Fruit fly (Drosophila melanogaster): ENCODE data around the gene CG6763.
A peak's percentile ranks its signal among the peaks of the same experiment; 100 is the strongest.

CG6763 gene

dm6 chr3R:23326292-23326691 lies 42.5 kb downstream of the CG6763 start (continued):
- TF ChIP-seq toy (GFP tag; IDR thresholded peaks at IDR 0.05), result peak; percentile 66; the same call in 1 of the 2 replicates
- TF ChIP-seq MESR4 (GFP tag; optimal IDR thresholded peaks at IDR 0.05), result peak; percentile 34
- TF ChIP-seq Doc2 (GFP tag; IDR thresholded peaks at IDR 0.05), result no peak
- peak; percentile 85 for TF ChIP-seq Atf-2 (GFP tag; optimal IDR thresholded peaks at IDR 0.05)
- TF ChIP-seq CG8765 (GFP tag; IDR thresholded peaks at IDR 0.05), result peak; percentile 77
- no peak for TF ChIP-seq C15 (GFP tag; IDR thresholded peaks at IDR 0.05)
- peak in 1 of 2 experiments; percentile 70 for TF ChIP-seq Eip74EF (GFP tag; optimal IDR thresholded peaks at IDR 0.05)
- peak; percentile 45; the same call in 1 of the 2 replicates for TF ChIP-seq MBD-R2 (GFP tag; IDR thresholded peaks at IDR 0.05)
- no peak for TF ChIP-seq Tbp (GFP tag; optimal IDR thresholded peaks at IDR 0.05)
- TF ChIP-seq bsh (GFP tag; optimal IDR thresholded peaks at IDR 0.05), result peak; percentile 92 to 95
- TF ChIP-seq Trl (optimal IDR thresholded peaks at IDR 0.05), result no peak
- peak; percentile 89 for TF ChIP-seq Trl (GFP tag; optimal IDR thresholded peaks at IDR 0.05)
- peak; percentile 82 for TF ChIP-seq CG13624 (GFP tag; optimal IDR thresholded peaks at IDR 0.05)
- peak; percentile 79 for TF ChIP-seq CG11723 (GFP tag; optimal IDR thresholded peaks at IDR 0.05)
- peak; percentile 85 for TF ChIP-seq org-1 (GFP tag; optimal IDR thresholded peaks at IDR 0.05)
- TF ChIP-seq BtbVII (GFP tag; optimal IDR thresholded peaks at IDR 0.05), result peak; percentile 63
- no peak for TF ChIP-seq grn (GFP tag; optimal IDR thresholded peaks at IDR 0.05)
- TF ChIP-seq CG4617 (GFP tag; optimal IDR thresholded peaks at IDR 0.05; ENCODE audit: borderline replicate concordance), result peak; percentile 63
- TF ChIP-seq slp2 (GFP tag; optimal IDR thresholded peaks at IDR 0.05), result peak; percentile 84
- TF ChIP-seq Lim3 (GFP tag; IDR thresholded peaks at IDR 0.05), result no peak; the same call in 1 of the 2 replicates
- peak; percentile 51; the same call in 1 of the 3 replicates for TF ChIP-seq CG14050 (GFP tag; IDR thresholded peaks at IDR 0.05)
- peak; percentile 20 for TF ChIP-seq luna (GFP tag; optimal IDR thresholded peaks at IDR 0.05)
- peak; percentile 89 for TF ChIP-seq tin (GFP tag; optimal IDR thresholded peaks at IDR 0.05)
- peak; percentile 85 for TF ChIP-seq Chrac-16 (GFP tag; optimal IDR thresholded peaks at IDR 0.05)
- peak; percentile 87 for TF ChIP-seq lilli (GFP tag; optimal IDR thresholded peaks at IDR 0.05)
- TF ChIP-seq chn (GFP tag; optimal IDR thresholded peaks at IDR 0.05), result peak; percentile 89
- TF ChIP-seq ash1 (GFP tag; optimal IDR thresholded peaks at IDR 0.05), result no peak
- TF ChIP-seq CG17186 (GFP tag; optimal IDR thresholded peaks at IDR 0.05), result peak; percentile 53
- TF ChIP-seq CG9876 (GFP tag; optimal IDR thresholded peaks at IDR 0.05), result peak; percentile 77
- TF ChIP-seq CG14710 (tag; optimal IDR thresholded peaks at IDR 0.05), result peak; percentile 89
- TF ChIP-seq Atf3 (GFP tag; optimal IDR thresholded peaks at IDR 0.05), result peak; percentile 72
- peak; percentile 76 for TF ChIP-seq CG11456 (GFP tag; IDR thresholded peaks at IDR 0.05)
- peak; percentile 98 for TF ChIP-seq Ets65A (GFP tag)
- peak; percentile 67 for TF ChIP-seq ac (GFP tag; optimal IDR thresholded peaks at IDR 0.05)
- TF ChIP-seq sqz (GFP tag; optimal IDR thresholded peaks at IDR 0.05), result peak; percentile 40
- peak; percentile 78 for TF ChIP-seq CG4707 (GFP tag; optimal IDR thresholded peaks at IDR 0.05)
- peak; percentile 66 for TF ChIP-seq sens-2 (GFP tag; IDR thresholded peaks at IDR 0.05)
- peak; percentile 94 for TF ChIP-seq CG2712 (tag; optimal IDR thresholded peaks at IDR 0.05)
- TF ChIP-seq sd (tag; optimal IDR thresholded peaks at IDR 0.05), result peak; percentile 31
- TF ChIP-seq jing (GFP tag; optimal IDR thresholded peaks at IDR 0.05), result peak; percentile 84
- no peak for TF ChIP-seq mirr (GFP tag; optimal IDR thresholded peaks at IDR 0.05)
- TF ChIP-seq CG8281 (tag; optimal IDR thresholded peaks at IDR 0.05), result peak; percentile 30
- TF ChIP-seq ap (GFP tag; IDR thresholded peaks at IDR 0.05), result peak; percentile 71
- TF ChIP-seq da (GFP tag; optimal IDR thresholded peaks at IDR 0.05), result peak; percentile 18
- peak; percentile 93 for TF ChIP-seq CG10979 (tag; optimal IDR thresholded peaks at IDR 0.05)
- TF ChIP-seq Dad (GFP tag; optimal IDR thresholded peaks at IDR 0.05), result peak; percentile 81
- 0 out of 2 replicates have a peak, but pooled peaks have one; percentile 25 for TF ChIP-seq Poxn (GFP tag; IDR thresholded peaks at IDR 0.05)
- TF ChIP-seq h (optimal IDR thresholded peaks at IDR 0.05), result no peak
- TF ChIP-seq tna (GFP tag; IDR thresholded peaks at IDR 0.05; ENCODE audit: partially characterized antibody), result no peak
- peak; percentile 62 for TF ChIP-seq CG10431 (GFP tag; optimal IDR thresholded peaks at IDR 0.05)
- TF ChIP-seq CG10462 (GFP tag; optimal IDR thresholded peaks at IDR 0.05), result peak; percentile 76
- TF ChIP-seq Jarid2 (GFP tag; optimal IDR thresholded peaks at IDR 0.05), result peak; percentile 30

All from whole organism, embryonic.